Worm (Caenorhabditis elegans): ENCODE measurements around the gene T28F3.5.
A peak's percentile ranks its signal among the peaks of the same experiment; 100 is the strongest.

The T28F3.5 gene

DNA sequence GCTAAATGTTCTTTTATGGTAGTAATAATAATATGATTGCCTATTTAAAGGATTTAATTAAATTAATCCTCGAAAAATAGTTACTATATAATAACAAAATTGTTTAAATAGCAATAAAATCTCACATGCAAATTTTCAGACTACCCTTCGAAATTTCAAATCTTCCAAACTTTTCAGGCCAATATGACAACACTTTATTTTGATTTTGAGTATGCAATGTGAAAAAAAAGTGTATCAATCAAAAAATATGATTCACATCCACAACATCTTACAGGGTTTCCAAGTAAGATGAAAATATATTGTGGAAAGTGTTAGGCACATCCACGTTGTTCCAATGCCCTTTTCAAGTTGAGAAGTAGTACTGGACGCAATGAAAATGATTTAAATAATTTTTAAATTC lies 17.3 kb downstream of the T28F3.5 start, which contains the start of gene snf-9:
Gene snf-9 (plus strand): TSS at position 301 of the 400 bp plus-strand sequence.
- TF ChIP-seq unc-62 (GFP tag; optimal IDR thresholded peaks at IDR 0.05 in 1 of 2) (peak in 1 of 2 experiments; percentile 15), unc-62 (tag; optimal IDR thresholded peaks at IDR 0.05) (no peak), ceh-28 (tag; optimal IDR thresholded peaks at IDR 0.05) (no peak)

DNA sequence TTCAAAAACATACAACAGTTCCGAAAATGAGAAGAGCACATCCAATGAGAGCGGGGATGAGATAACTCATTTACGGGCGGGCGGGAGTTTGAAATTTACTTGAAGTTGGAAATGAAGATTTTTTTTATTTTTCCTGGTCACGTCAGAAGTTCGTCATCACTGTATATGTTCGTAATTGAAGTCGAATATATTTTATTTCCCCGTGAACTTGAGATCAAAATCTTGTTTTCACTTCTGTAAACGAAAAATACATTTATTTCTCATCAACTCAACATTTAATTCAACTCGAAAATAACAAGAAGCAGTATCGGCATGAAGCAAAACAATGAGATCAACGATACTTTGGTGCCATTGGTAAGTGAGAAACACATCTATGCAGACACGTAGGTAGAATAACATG lies 21.8 kb downstream of the T28F3.5 start, which contains the start of gene C49C3.20:
Gene C49C3.20 (minus strand): TSS at position 101 of the 400 bp plus-strand sequence.
- TF ChIP-seq aha-1 (tag): peak; percentile 60
- no peak for TF ChIP-seq mxl-2 (GFP tag; conservative IDR thresholded peaks at IDR 0.05)
- TF ChIP-seq lin-1 (GFP tag; IDR thresholded peaks at IDR 0.05): no peak
- no peak for TF ChIP-seq daf-8 (GFP tag; IDR thresholded peaks at IDR 0.05)
- TF ChIP-seq mep-1 (tag; optimal IDR thresholded peaks at IDR 0.05): no peak
- TF ChIP-seq dmd-8 (GFP tag; IDR thresholded peaks at IDR 0.05): no peak

ce11 chrIV:17320445-17320844 lies 25.9 kb downstream of the T28F3.5 start, which contains the start of gene C49C3.4:
Gene C49C3.4 (plus strand): TSS chrIV:17320795.
- TF ChIP-seq ceh-62 (tag; optimal IDR thresholded peaks at IDR 0.05) (no peak), nhr-41 (GFP tag; IDR thresholded peaks at IDR 0.05) (no peak), zfp-3 (GFP tag; conservative IDR thresholded peaks at IDR 0.05) (no peak), pqm-1 (tag; optimal IDR thresholded peaks at IDR 0.05) (peak; percentile 96), attf-4 (tag; optimal IDR thresholded peaks at IDR 0.05) (no peak), nhr-237 (tag; optimal IDR thresholded peaks at IDR 0.05) (no peak), nhr-48 (tag; optimal IDR thresholded peaks at IDR 0.05) (no peak), tra-1 (GFP tag; IDR thresholded peaks at IDR 0.05) (no peak), hlh-11 (tag; optimal IDR thresholded peaks at IDR 0.05) (peak; percentile 7), daf-12 (tag; optimal IDR thresholded peaks at IDR 0.05) (no peak), Y5F2A.4 (GFP tag; optimal IDR thresholded peaks at IDR 0.05) (no peak), nhr-28 (tag; optimal IDR thresholded peaks at IDR 0.05) (peak; percentile 79), fos-1 (tag; optimal IDR thresholded peaks at IDR 0.05) (no peak), daf-16 (GFP tag; optimal IDR thresholded peaks at IDR 0.05) (no peak), daf-16 (tag; optimal IDR thresholded peaks at IDR 0.05) (peak; percentile 35), T26A8.4 (GFP tag; IDR thresholded peaks at IDR 0.05) (no peak), dmd-6 (GFP tag; IDR thresholded peaks at IDR 0.05) (peak; percentile 28; the same call in 1 of the 2 replicates)

DNA sequence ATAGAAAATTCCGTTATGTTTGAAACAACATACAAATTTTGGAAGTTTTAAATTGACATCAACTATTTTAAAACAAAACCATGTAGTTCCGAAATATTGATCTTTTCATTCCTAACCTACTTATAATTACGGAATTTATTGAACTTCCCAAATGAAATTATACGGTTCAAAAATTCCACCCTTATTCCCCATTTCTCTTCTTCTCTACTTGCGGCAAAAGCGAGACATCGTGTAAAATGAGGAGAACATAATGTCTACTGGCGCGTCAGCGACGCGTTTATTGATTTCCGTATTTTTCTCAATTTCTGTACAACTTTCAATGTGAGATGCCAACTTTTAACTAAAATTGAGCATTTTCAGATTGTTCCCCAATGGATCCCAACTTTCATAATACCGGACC lies 34.2 kb downstream of the T28F3.5 start, which contains the start of gene ceh-88:
Gene ceh-88 (plus strand): TSS at position 355 of the 400 bp plus-strand sequence.
- TF ChIP-seq tra-1 (GFP tag; IDR thresholded peaks at IDR 0.05): no peak
- no peak for TF ChIP-seq skn-1 (tag; optimal IDR thresholded peaks at IDR 0.05)
- no peak for TF ChIP-seq daf-16 (GFP tag; optimal IDR thresholded peaks at IDR 0.05)
- peak; percentile 3 for TF ChIP-seq daf-16 (tag; optimal IDR thresholded peaks at IDR 0.05)
- no peak for TF ChIP-seq T20F7.1 (GFP tag; optimal IDR thresholded peaks at IDR 0.05)
- TF ChIP-seq mes-2 (tag; optimal IDR thresholded peaks at IDR 0.05; ENCODE audit: poor library complexity, severe bottlenecking): peak; percentile 29
- no peak for TF ChIP-seq nhr-11 (tag; optimal IDR thresholded peaks at IDR 0.05)
- peak; percentile 41; the same call in 1 of the 2 replicates for TF ChIP-seq hmg-1.1 (GFP tag; IDR thresholded peaks at IDR 0.05)
- TF ChIP-seq dve-1 (tag; optimal IDR thresholded peaks at IDR 0.05; ENCODE audit: insufficient read depth): peak; percentile 15

ce11 chrIV:17331100-17331577 lies 36.5 kb downstream of the T28F3.5 start, which contains the start of gene C49C3.6:
Gene C49C3.6 (plus strand): TSS chrIV:17331527.
- TF ChIP-seq nhr-41 (GFP tag; IDR thresholded peaks at IDR 0.05) (no peak), hlh-30 (tag; optimal IDR thresholded peaks at IDR 0.05; ENCODE audit: insufficient read depth) (no peak), ama-1 (optimal IDR thresholded peaks at IDR 0.05) (no peak), mes-2 (tag; optimal IDR thresholded peaks at IDR 0.05; ENCODE audit: poor library complexity, severe bottlenecking) (peak; percentile 28), egl-43 (GFP tag; IDR thresholded peaks at IDR 0.05) (no peak), dve-1 (tag; optimal IDR thresholded peaks at IDR 0.05; ENCODE audit: insufficient read depth) (no peak), skn-1 (tag; optimal IDR thresholded peaks at IDR 0.05) (no peak), mxl-3 (GFP tag; optimal IDR thresholded peaks at IDR 0.05) (no peak), gei-8 (GFP tag; optimal IDR thresholded peaks at IDR 0.05) (no peak), zip-11 (GFP tag; IDR thresholded peaks at IDR 0.05) (no peak), arid-1 (GFP tag; conservative IDR thresholded peaks at IDR 0.05) (no peak), ceh-62 (tag; optimal IDR thresholded peaks at IDR 0.05) (no peak), lsy-2 (tag; optimal IDR thresholded peaks at IDR 0.05) (peak in 1 of 2 experiments; percentile 42), zfp-3 (GFP tag; conservative IDR thresholded peaks at IDR 0.05) (no peak), F10B5.3 (tag; optimal IDR thresholded peaks at IDR 0.05) (no peak), snpc-1.2 (GFP tag; IDR thresholded peaks at IDR 0.05) (peak; percentile 61; the same call in 1 of the 2 replicates), vab-7 (GFP tag; IDR thresholded peaks at IDR 0.05) (no peak), lin-39 (tag; optimal IDR thresholded peaks at IDR 0.05) (no peak), zip-2 (tag; optimal IDR thresholded peaks at IDR 0.05) (no peak)
